Fruit fly (Drosophila melanogaster): Measurements from ENCODE around the gene otu.

- no peak for TF ChIP-seq Ets98B (GFP tag; IDR thresholded peaks at IDR 0.05)
- no peak for TF ChIP-seq CG17806 (tag; optimal IDR thresholded peaks at IDR 0.05)
- no peak for TF ChIP-seq Pif1B (GFP tag; optimal IDR thresholded peaks at IDR 0.05)
- no peak for TF ChIP-seq rn (GFP tag; IDR thresholded peaks at IDR 0.05)
- no peak for TF ChIP-seq CG8159 (tag; optimal IDR thresholded peaks at IDR 0.05)
- TF ChIP-seq D1 (tag; optimal IDR thresholded peaks at IDR 0.05), result no peak
- TF ChIP-seq CG34367 (tag; optimal IDR thresholded peaks at IDR 0.05), result no peak
- TF ChIP-seq CG32121 (GFP tag; IDR thresholded peaks at IDR 0.05), result no peak
- no peak for TF ChIP-seq CG8301 (tag; optimal IDR thresholded peaks at IDR 0.05)
- no peak for TF ChIP-seq CG14655 (GFP tag; optimal IDR thresholded peaks at IDR 0.05)
These were observed at the start of gene otu for dm6 chrX:8489485-8489970.
